Worm (Caenorhabditis elegans): ENCODE results near the gene K09D9.14.
A peak's percentile ranks its signal among the peaks of the same experiment; 100 is the strongest.

The K09D9.14 gene

DNA sequence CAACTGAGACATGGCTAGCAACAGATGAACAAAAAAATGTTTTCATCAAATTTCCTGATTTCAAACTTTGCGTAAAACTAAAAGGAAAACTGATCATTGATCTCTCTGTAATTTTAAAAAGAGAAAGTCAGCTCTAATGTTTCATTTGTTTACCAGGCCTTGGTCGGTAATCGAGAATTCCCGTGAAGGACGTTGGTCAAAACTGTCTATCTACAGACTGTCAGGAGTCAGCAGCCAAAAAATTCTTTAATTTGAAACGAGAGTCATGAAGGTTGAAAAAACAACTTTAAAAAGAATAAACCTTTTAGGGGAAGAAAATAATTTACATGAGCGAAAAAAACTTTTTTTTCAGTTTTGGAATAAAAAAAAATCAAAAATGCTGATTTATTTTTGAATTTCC, 36.6 kb downstream of the K09D9.14 start:
- TF ChIP-seq zip-8 (tag; optimal IDR thresholded peaks at IDR 0.05): no peak
- TF ChIP-seq flh-1 (GFP tag; optimal IDR thresholded peaks at IDR 0.05): no peak
- no peak for TF ChIP-seq lin-13 (tag; optimal IDR thresholded peaks at IDR 0.05)
- no peak for TF ChIP-seq cnd-1 (tag; optimal IDR thresholded peaks at IDR 0.05)

DNA sequence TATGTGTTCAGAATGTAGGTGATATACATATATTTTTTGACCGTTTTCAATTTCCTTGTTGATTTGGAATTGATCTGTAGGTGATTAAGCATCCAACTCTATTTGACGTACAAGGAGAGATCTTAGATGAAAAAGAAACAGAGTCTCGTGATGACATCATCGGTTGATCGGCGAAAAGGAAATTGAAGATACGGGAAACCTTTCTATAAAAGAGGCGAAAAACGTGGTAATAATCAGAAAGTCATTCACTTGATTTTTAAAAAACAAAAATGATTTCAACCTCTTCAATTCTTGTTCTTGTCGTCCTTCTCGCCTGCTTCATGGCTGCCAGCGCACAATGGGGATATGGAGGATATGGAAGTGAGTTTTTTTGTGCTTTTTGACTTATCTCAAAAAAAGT, 37.5 kb downstream of the K09D9.14 start, which contains the start of gene nlp-29:
Gene nlp-29, plus strand, starts transcription at position 248 of the 400 bp plus-strand sequence.
- TF ChIP-seq ham-2 (GFP tag; optimal IDR thresholded peaks at IDR 0.05): no peak

DNA sequence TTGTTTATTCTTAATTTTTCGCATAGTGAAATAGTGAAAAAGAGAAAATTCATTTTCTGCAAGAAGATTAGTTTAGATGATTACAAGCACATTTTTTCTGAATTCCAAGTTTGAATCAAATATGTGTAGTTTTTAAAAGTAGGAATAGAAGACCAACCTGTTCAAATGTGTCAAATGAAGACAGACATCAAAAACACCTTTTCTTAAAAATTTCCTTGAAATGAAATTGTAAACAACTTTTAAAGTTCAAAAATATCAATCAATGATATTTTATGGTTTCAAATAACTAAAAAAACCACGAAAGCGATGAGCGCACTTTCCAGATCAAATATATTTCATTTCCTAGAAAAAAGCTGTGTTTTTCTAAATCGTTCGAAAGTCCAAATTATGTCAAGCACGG, 40.0 kb downstream of the K09D9.14 start, which contains the start of gene nlp-30:
Gene nlp-30, plus strand, starts transcription at position 301 of the 400 bp plus-strand sequence.
- TF ChIP-seq ztf-11 (tag; optimal IDR thresholded peaks at IDR 0.05) (no peak), unc-39 (tag; optimal IDR thresholded peaks at IDR 0.05) (no peak), unc-62 (GFP tag; optimal IDR thresholded peaks at IDR 0.05) (no peak), tbx-8 (GFP tag; optimal IDR thresholded peaks at IDR 0.05) (no peak), blmp-1 (tag; optimal IDR thresholded peaks at IDR 0.05) (no peak), ceh-43 (GFP tag; optimal IDR thresholded peaks at IDR 0.05) (no peak), mls-2 (tag; optimal IDR thresholded peaks at IDR 0.05) (no peak), M03D4.4 (tag; optimal IDR thresholded peaks at IDR 0.05) (no peak), nhr-237 (tag; optimal IDR thresholded peaks at IDR 0.05) (no peak), cnd-1 (tag; optimal IDR thresholded peaks at IDR 0.05) (no peak), elt-3 (tag; optimal IDR thresholded peaks at IDR 0.05) (no peak), snpc-4 (tag; optimal IDR thresholded peaks at IDR 0.05) (no peak), unc-120 (tag; optimal IDR thresholded peaks at IDR 0.05; ENCODE audit: poor library complexity, severe bottlenecking) (no peak)

DNA sequence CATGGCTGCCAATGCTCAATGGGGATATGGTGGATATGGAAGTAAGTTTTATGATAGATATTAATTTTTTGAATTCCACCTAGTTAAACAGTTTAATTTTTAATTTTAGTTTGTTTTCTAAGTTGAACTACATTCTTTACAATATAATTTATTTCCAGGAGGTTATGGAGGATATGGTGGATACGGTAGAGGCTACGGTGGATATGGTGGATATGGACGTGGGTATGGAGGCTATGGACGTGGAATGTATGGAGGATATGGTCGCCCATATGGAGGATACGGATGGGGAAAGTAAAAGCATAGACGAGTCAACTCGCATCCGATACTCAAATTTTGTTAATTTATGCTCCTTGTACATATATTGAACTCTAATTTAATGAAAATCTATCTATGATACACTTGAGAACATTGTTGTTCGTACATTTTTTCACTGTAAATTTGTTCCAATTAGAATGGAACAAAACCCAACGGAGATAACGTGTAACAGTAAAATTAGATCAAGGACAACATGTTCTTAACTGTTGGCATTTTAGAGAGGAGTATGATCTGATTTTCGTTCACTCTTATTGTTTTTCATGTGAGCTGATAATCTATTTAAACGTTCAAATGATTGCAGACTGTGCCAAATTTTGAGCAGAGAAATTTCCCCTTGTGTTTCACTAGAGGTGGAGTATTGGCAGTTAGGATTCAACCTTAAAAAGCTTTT, 41.3 kb downstream of the K09D9.14 start:
- TF ChIP-seq unc-62 (GFP tag; optimal IDR thresholded peaks at IDR 0.05): no peak
- no peak for TF ChIP-seq sem-2 (GFP tag; optimal IDR thresholded peaks at IDR 0.05)
- TF ChIP-seq mls-2 (tag; optimal IDR thresholded peaks at IDR 0.05): no peak
- no peak for TF ChIP-seq mep-1 (tag; optimal IDR thresholded peaks at IDR 0.05)
- no peak for TF ChIP-seq sptf-1 (tag; optimal IDR thresholded peaks at IDR 0.05)
- no peak for TF ChIP-seq drap-1 (GFP tag; optimal IDR thresholded peaks at IDR 0.05)
- no peak for TF ChIP-seq lin-13 (tag; optimal IDR thresholded peaks at IDR 0.05)
- TF ChIP-seq unc-39 (tag; optimal IDR thresholded peaks at IDR 0.05): no peak

DNA sequence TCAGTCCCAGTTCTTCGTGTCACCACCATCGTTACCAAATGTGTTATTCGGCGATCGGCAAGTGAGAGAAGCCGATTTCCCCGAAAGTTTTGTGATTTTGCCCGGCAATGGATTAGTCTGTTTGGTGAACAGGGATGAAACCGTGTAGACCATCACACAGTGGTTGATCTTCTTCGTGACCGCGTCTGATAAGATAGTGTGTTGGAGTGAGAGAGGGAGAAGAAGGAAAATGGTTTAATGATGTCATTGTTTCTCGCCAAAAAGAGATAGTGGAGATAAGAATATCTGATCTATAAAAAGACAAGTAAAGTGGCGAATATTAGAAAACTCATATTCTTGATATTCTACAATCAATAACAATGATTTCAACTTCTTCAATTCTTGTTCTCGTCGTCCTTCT, 41.9 kb downstream of the K09D9.14 start, which contains the start of gene nlp-31:
Gene nlp-31, plus strand, starts transcription at position 237 of the 400 bp plus-strand sequence.
- TF ChIP-seq elt-3 (tag; optimal IDR thresholded peaks at IDR 0.05): peak; percentile 93
- TF ChIP-seq lin-13 (tag; optimal IDR thresholded peaks at IDR 0.05): no peak
- peak; percentile 15 for TF ChIP-seq nhr-237 (tag; optimal IDR thresholded peaks at IDR 0.05)
- no peak for TF ChIP-seq ceh-43 (GFP tag; optimal IDR thresholded peaks at IDR 0.05)
- TF ChIP-seq nhr-28 (tag; optimal IDR thresholded peaks at IDR 0.05): no peak
- TF ChIP-seq elt-1 (tag; optimal IDR thresholded peaks at IDR 0.05; ENCODE audit: borderline replicate concordance, insufficient read depth): peak; percentile 13
- no peak for TF ChIP-seq nhr-12 (tag; optimal IDR thresholded peaks at IDR 0.05)

DNA sequence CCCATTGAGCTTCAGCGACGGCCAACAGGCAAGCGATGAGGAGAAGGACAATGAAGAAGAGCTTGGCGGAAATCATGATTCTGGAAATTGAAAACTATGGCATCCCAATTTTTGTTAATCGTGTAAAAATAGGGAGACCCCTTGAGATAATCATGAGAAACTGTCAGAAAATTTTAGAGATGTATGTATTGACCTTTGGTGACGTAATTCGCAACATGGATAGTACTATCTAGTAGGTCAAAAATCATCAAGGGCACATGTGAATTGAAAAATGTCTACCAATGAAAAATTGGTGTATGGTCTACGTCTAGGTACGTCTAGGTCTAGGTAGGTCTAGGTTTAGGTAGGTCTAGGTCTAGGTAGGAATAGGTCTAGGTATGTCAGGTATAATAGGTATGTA, 42.6 kb downstream of the K09D9.14 start, which contains the start of gene nlp-34:
Gene nlp-34, minus strand, starts transcription at position 82 of the 400 bp plus-strand sequence.
- TF ChIP-seq M03D4.4 (tag; optimal IDR thresholded peaks at IDR 0.05): no peak
- no peak for TF ChIP-seq ceh-39 (tag; optimal IDR thresholded peaks at IDR 0.05)
- TF ChIP-seq nhr-2 (tag; optimal IDR thresholded peaks at IDR 0.05): no peak
- TF ChIP-seq nhr-237 (tag; optimal IDR thresholded peaks at IDR 0.05): no peak
- TF ChIP-seq sptf-1 (tag; optimal IDR thresholded peaks at IDR 0.05): no peak
- no peak for TF ChIP-seq snpc-4 (tag; optimal IDR thresholded peaks at IDR 0.05)
- TF ChIP-seq drap-1 (GFP tag; optimal IDR thresholded peaks at IDR 0.05): no peak
- no peak for TF ChIP-seq sem-2 (GFP tag; optimal IDR thresholded peaks at IDR 0.05)
- no peak for TF ChIP-seq nhr-12 (tag; optimal IDR thresholded peaks at IDR 0.05)
- no peak for TF ChIP-seq nhr-76 (tag; optimal IDR thresholded peaks at IDR 0.05)
- no peak for TF ChIP-seq lin-13 (tag; optimal IDR thresholded peaks at IDR 0.05)
- no peak for TF ChIP-seq tbx-8 (GFP tag; optimal IDR thresholded peaks at IDR 0.05)
- no peak for TF ChIP-seq cnd-1 (tag; optimal IDR thresholded peaks at IDR 0.05)
- TF ChIP-seq ces-1 (GFP tag; optimal IDR thresholded peaks at IDR 0.05): no peak

All from whole organism, mixed stage, embryonic.